Fruit fly (Drosophila melanogaster) whole organism, wandering third instar larva: ENCODE measurements around the gene mthl7.

Source experiments
- Abd-B ChIP-seq: fragments of >200 bp; optimal IDR thresholded peaks from 2 replicates; lab custom pipeline; 2017; ENCODE audit warnings: missing biosample characterization, missing genetic modification characterization
- CG32264 ChIP-seq: fragments of 200-800 bp; sonication (Bioruptor generic); optimal IDR thresholded peaks from 2 replicates; lab custom pipeline; 2016; ENCODE audit warnings: missing biosample characterization, missing genetic modification characterization
- CG9705 ChIP-seq: fragments of 200-800 bp; sonication (Bioruptor generic); optimal IDR thresholded peaks from 2 replicates; lab custom pipeline; 2018; ENCODE audit warnings: missing biosample characterization, mild to moderate bottlenecking, missing genetic modification characterization
- CrebA ChIP-seq: fragments of 200-800 bp; sonication (Bioruptor generic); optimal IDR thresholded peaks from 2 replicates; lab custom pipeline; 2016; ENCODE audit warnings: missing biosample characterization, mild to moderate bottlenecking, missing genetic modification characterization, borderline replicate concordance
- Dfd ChIP-seq: fragments of >200 bp; optimal IDR thresholded peaks from 2 replicates; lab custom pipeline; 2017; ENCODE audit warnings: missing biosample characterization, missing genetic modification characterization
- Dif ChIP-seq: fragments of 200-275, 200-300 bp; sonication (Bioruptor generic); optimal IDR thresholded peaks from 2 replicates; lab custom pipeline; 2018; ENCODE audit warnings: missing biosample characterization, missing genetic modification characterization; ENCODE audit not compliant: partially characterized antibody
- GATAd ChIP-seq: sonication (Bioruptor generic); optimal IDR thresholded peaks from 2 replicates; lab custom pipeline; 2016; ENCODE audit warnings: missing biosample characterization, missing genetic modification characterization
- HLH106 ChIP-seq: fragments of 200-800 bp; optimal IDR thresholded peaks from 3 replicates; lab custom pipeline; 2019; ENCODE audit warnings: missing biosample characterization, mild to moderate bottlenecking, missing genetic modification characterization, moderate library complexity
- Hnf4 ChIP-seq: fragments of 200-800 bp; sonication (Bioruptor generic); optimal IDR thresholded peaks from 2 replicates; lab custom pipeline; 2016; ENCODE audit warnings: missing biosample characterization, mild to moderate bottlenecking, missing genetic modification characterization
- Hr78 ChIP-seq: fragments of >200 bp; optimal IDR thresholded peaks from 2 replicates; lab custom pipeline; 2017; ENCODE audit warnings: missing biosample characterization, missing genetic modification characterization
- Hr83 ChIP-seq: fragments of 200-300 bp; sonication (Bioruptor generic); optimal IDR thresholded peaks from 2 replicates; lab custom pipeline; 2016; ENCODE audit warnings: missing biosample characterization, mild to moderate bottlenecking, missing genetic modification characterization, moderate library complexity; ENCODE audit not compliant: poor library complexity, severe bottlenecking
- Jra ChIP-seq: sonication (Bioruptor generic); optimal IDR thresholded peaks from 2 replicates; lab custom pipeline; 2016; ENCODE audit warnings: missing biosample characterization, missing genetic modification characterization
- Mio ChIP-seq: sonication (Bioruptor generic); optimal IDR thresholded peaks from 2 replicates; lab custom pipeline; 2016; ENCODE audit warnings: missing biosample characterization, missing genetic modification characterization
- Myc ChIP-seq: fragments of >200 bp; optimal IDR thresholded peaks from 2 replicates; lab custom pipeline; 2017
- N ChIP-seq: fragments of >200 bp; optimal IDR thresholded peaks from 2 replicates; lab custom pipeline; 2018; ENCODE audit warnings: missing biosample characterization, missing external identifiers, missing genetic modification characterization
- OdsH ChIP-seq: fragments of 200-800 bp; sonication (Bioruptor generic); optimal IDR thresholded peaks from 2 replicates; lab custom pipeline; 2016; ENCODE audit warnings: missing biosample characterization, mild to moderate bottlenecking, missing genetic modification characterization
- Rel ChIP-seq, 2 experiments: fragments of 200-800 bp; sonication (Bioruptor generic) in 1 of 2; optimal IDR thresholded peaks; 2 replicates in 1 of 2; 3 replicates in 1 of 2; lab custom pipeline; 2016 to 2019; ENCODE audit warnings: mild to moderate bottlenecking in 2 of 2, missing biosample characterization in 2 of 2, missing genetic modification characterization in 2 of 2, moderate library complexity in 1 of 2
- Sp1 ChIP-seq: fragments of 200-800 bp; sonication (Bioruptor generic); optimal IDR thresholded peaks from 3 replicates; lab custom pipeline; 2019; ENCODE audit warnings: missing biosample characterization, mild to moderate bottlenecking, missing genetic modification characterization, moderate library complexity
- Vsx2 ChIP-seq: fragments of 200-300, 225-300 bp; sonication (Bioruptor generic); optimal IDR thresholded peaks from 2 replicates; lab custom pipeline; 2018; ENCODE audit warnings: missing biosample characterization, missing genetic modification characterization; ENCODE audit not compliant: partially characterized antibody
- br ChIP-seq: fragments of 200-800 bp; sonication (Bioruptor generic); optimal IDR thresholded peaks from 2 replicates; lab custom pipeline; 2016; ENCODE audit warnings: missing biosample characterization, missing genetic modification characterization
- brk ChIP-seq: fragments of 200-800 bp; sonication (Bioruptor generic); optimal IDR thresholded peaks from 2 replicates; lab custom pipeline; 2016; ENCODE audit warnings: missing biosample characterization, mild to moderate bottlenecking, missing genetic modification characterization
- dl ChIP-seq, 2 experiments: fragments of 175-275, 200-275 bp in 1 of 2; fragments of 200-275 bp in 1 of 2; sonication (Bioruptor generic); optimal IDR thresholded peaks; lab custom pipeline; 2018; ENCODE audit warnings: mild to moderate bottlenecking in 2 of 2, missing biosample characterization in 2 of 2, missing genetic modification characterization in 2 of 2, moderate library complexity in 2 of 2; ENCODE audit not compliant: partially characterized antibody in 2 of 2, insufficient read depth in 1 of 2
- dmrt93B ChIP-seq: fragments of 200-800 bp; sonication (Bioruptor generic); optimal IDR thresholded peaks from 2 replicates; lab custom pipeline; 2018; ENCODE audit warnings: missing biosample characterization, mild to moderate bottlenecking, missing genetic modification characterization
- dsf ChIP-seq: sonication (Bioruptor generic); optimal IDR thresholded peaks from 2 replicates; lab custom pipeline; 2016; ENCODE audit warnings: missing biosample characterization, missing genetic modification characterization, borderline replicate concordance
- ey ChIP-seq: fragments of 200-800 bp; sonication (Bioruptor generic); optimal IDR thresholded peaks from 2 replicates; lab custom pipeline; 2016; ENCODE audit warnings: missing biosample characterization, missing genetic modification characterization
- foxo ChIP-seq, 2 experiments: fragments of 200-800 bp; sonication (Bioruptor generic); optimal IDR thresholded peaks; 2 replicates in 1 of 2; 3 replicates in 1 of 2; lab custom pipeline; 2016 to 2017; ENCODE audit warnings: missing biosample characterization in 2 of 2, missing genetic modification characterization in 2 of 2
- fru ChIP-seq: fragments of 200-800 bp; sonication (Bioruptor generic); optimal IDR thresholded peaks from 3 replicates; lab custom pipeline; 2016; ENCODE audit warnings: missing biosample characterization, mild to moderate bottlenecking, missing genetic modification characterization
- h ChIP-seq: fragments of 200-800 bp; sonication (Bioruptor generic); optimal IDR thresholded peaks from 3 replicates; lab custom pipeline; 2016; ENCODE audit warnings: missing biosample characterization, mild to moderate bottlenecking, missing genetic modification characterization
- jim ChIP-seq: fragments of 175-275, 200-325 bp; sonication (Bioruptor generic); optimal IDR thresholded peaks from 2 replicates; lab custom pipeline; 2016; ENCODE audit warnings: missing biosample characterization, mild to moderate bottlenecking, missing genetic modification characterization
- lola ChIP-seq: fragments of >200 bp; optimal IDR thresholded peaks from 2 replicates; lab custom pipeline; 2017; ENCODE audit warnings: missing biosample characterization, missing genetic modification characterization
- pan ChIP-seq: fragments of >200 bp; optimal IDR thresholded peaks from 2 replicates; lab custom pipeline; 2017
- psq ChIP-seq: fragments of 200-800 bp; sonication (Bioruptor generic); optimal IDR thresholded peaks from 3 replicates; lab custom pipeline; 2017; ENCODE audit warnings: missing biosample characterization, mild to moderate bottlenecking, missing genetic modification characterization, moderate library complexity
- rgr ChIP-seq: fragments of 200-800 bp; sonication (Bioruptor generic); optimal IDR thresholded peaks from 3 replicates; lab custom pipeline; 2016; ENCODE audit warnings: missing biosample characterization, mild to moderate bottlenecking, missing genetic modification characterization
- sage ChIP-seq: fragments of 200-800 bp; sonication (Bioruptor generic); optimal IDR thresholded peaks from 2 replicates; lab custom pipeline; 2016; ENCODE audit warnings: missing biosample characterization, mild to moderate bottlenecking, missing genetic modification characterization
- sv ChIP-seq: fragments of 200-800 bp; sonication (Bioruptor generic); optimal IDR thresholded peaks from 3 replicates; lab custom pipeline; 2016; ENCODE audit warnings: missing biosample characterization, missing genetic modification characterization
- tai ChIP-seq: sonication (Bioruptor generic); optimal IDR thresholded peaks from 2 replicates; lab custom pipeline; 2016; ENCODE audit warnings: missing biosample characterization, missing genetic modification characterization
- usp ChIP-seq: fragments of >200 bp; optimal IDR thresholded peaks from 2 replicates; lab custom pipeline; 2017; ENCODE audit warnings: missing biosample characterization, missing genetic modification characterization
- woc ChIP-seq: sonication (Bioruptor generic); optimal IDR thresholded peaks from 2 replicates; lab custom pipeline; 2016; ENCODE audit warnings: missing biosample characterization, mild to moderate bottlenecking, missing genetic modification characterization

The mthl7 gene

DNA sequence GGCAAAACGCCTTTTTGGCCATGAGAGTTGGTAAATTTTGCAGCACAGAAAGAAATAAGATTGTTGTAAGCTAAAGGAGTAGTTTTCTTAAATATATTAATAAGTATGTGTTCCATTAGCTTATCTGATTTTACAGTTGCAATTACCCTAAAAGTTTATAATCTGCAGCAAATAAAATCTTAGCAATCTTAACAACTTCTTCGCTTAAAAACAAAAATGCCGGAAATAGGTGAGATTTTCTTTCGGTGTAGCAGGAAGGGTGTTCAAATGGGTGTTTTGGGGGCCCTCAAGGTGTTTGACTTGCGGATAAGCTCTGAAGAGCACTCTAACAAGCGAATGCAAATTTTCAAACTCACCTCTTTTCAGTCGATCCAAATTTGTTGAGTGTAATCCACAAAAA is 29.5 kb downstream of the mthl7 start:
- peak; percentile 23 for TF ChIP-seq HLH106 (tag; lab: Kevin White, UChicago)
- no peak for TF ChIP-seq fru

DNA sequence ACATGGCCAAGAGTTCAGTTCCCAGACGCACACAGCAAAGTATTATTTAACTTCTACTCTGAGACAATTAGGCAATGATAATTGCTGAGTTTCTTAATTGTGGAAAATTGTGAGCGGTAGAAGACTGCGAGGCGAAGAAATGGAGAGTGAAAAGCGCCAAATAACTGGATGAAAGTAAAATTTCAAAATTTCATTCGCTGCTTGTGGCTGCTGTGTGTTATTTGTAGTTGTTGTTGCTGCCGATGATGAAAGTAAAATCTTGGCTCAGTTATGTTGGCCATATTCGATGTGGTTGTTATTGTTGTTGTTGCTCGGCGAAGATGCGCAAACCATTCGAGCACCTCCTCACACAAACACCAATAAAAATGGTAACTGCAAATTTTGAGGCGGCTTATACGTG is 30.0 kb downstream of the mthl7 start:
- no peak for TF ChIP-seq psq (GFP tag; lab: Kevin White, UChicago)
- TF ChIP-seq sv (GFP tag; lab: Kevin White, UChicago), result no peak
- TF ChIP-seq OdsH (GFP tag; lab: Kevin White, UChicago), result no peak

dm6 chr3L:8137448-8137906 is 42.8 kb downstream of the mthl7 start, which contains the start of the genes Setx and mus301:
Setx (minus strand) TSS chr3L:8137498.
mus301 (plus strand) TSS chr3L:8137808.
- TF ChIP-seq Jra, result no peak
- no peak for TF ChIP-seq usp (GFP tag; lab: Kevin White, UChicago)
- TF ChIP-seq N (GFP tag; lab: Kevin White, UChicago), result no peak
- TF ChIP-seq jim, result no peak
- no peak for TF ChIP-seq Abd-B (GFP tag; lab: Kevin White, UChicago)
- TF ChIP-seq fru, result no peak
- TF ChIP-seq sv (GFP tag; lab: Kevin White, UChicago), result peak; percentile 89
- no peak for TF ChIP-seq sage (GFP tag; lab: Kevin White, UChicago)
- TF ChIP-seq h (GFP tag; lab: Kevin White, UChicago), result peak; percentile 87
- peak; percentile 76 for TF ChIP-seq CG9705
- TF ChIP-seq woc (GFP tag; lab: Kevin White, UChicago), result no peak
- TF ChIP-seq brk (GFP tag; lab: Kevin White, UChicago), result no peak
- TF ChIP-seq Hr83 (GFP tag; lab: Kevin White, UChicago), result no peak
- no peak for TF ChIP-seq Hnf4 (GFP tag; lab: Kevin White, UChicago)
- TF ChIP-seq Dfd (GFP tag; lab: Kevin White, UChicago), result no peak
- TF ChIP-seq dl (GFP tag; optimal IDR thresholded peaks at IDR 0.05; lab: Kevin White, UChicago; ENCODE audit: insufficient read depth in 1 of 2, partially characterized antibody in 2 of 2), result no peak
- peak; percentile 76 for TF ChIP-seq psq (GFP tag; lab: Kevin White, UChicago)
- peak; percentile 39 for TF ChIP-seq Myc (lab: Kevin White, UChicago)
- peak; percentile 82 for TF ChIP-seq br (GFP tag; lab: Kevin White, UChicago)
- TF ChIP-seq Hr78 (GFP tag; lab: Kevin White, UChicago), result no peak
- TF ChIP-seq dmrt93B, result no peak
- TF ChIP-seq lola (GFP tag; lab: Kevin White, UChicago), result no peak
- peak; percentile 84 for TF ChIP-seq rgr (GFP tag; lab: Kevin White, UChicago)
- TF ChIP-seq Sp1 (GFP tag; lab: Kevin White, UChicago), result peak; percentile 76
- no peak for TF ChIP-seq Mio (GFP tag; lab: Kevin White, UChicago)
- TF ChIP-seq CrebA (GFP tag; lab: Kevin White, UChicago), result no peak
- peak; percentile 74 for TF ChIP-seq CG32264
- no peak for TF ChIP-seq pan (lab: Kevin White, UChicago)
- TF ChIP-seq ey (GFP tag; lab: Kevin White, UChicago), result peak; percentile 77
- TF ChIP-seq Rel (GFP tag; optimal IDR thresholded peaks at IDR 0.05; lab: Kevin White, UChicago), result no peak
- TF ChIP-seq Rel (tag; optimal IDR thresholded peaks at IDR 0.05; lab: Kevin White, UChicago), result no peak
- no peak for TF ChIP-seq GATAd (GFP tag; lab: Kevin White, UChicago)
- TF ChIP-seq HLH106 (tag; lab: Kevin White, UChicago), result peak; percentile 84
- TF ChIP-seq Dif (GFP tag; lab: Kevin White, UChicago), result no peak
- TF ChIP-seq OdsH (GFP tag; lab: Kevin White, UChicago), result peak; percentile 72
- no peak for TF ChIP-seq tai (GFP tag; lab: Kevin White, UChicago)
- TF ChIP-seq dsf (GFP tag; lab: Kevin White, UChicago), result peak; percentile 68
- peak; percentile 17 to 89 for TF ChIP-seq foxo (GFP tag; optimal IDR thresholded peaks at IDR 0.05; lab: Kevin White, UChicago)
- TF ChIP-seq Vsx2 (GFP tag; lab: Kevin White, UChicago), result no peak
